Worm (Caenorhabditis elegans) whole organism, L2 larva: ENCODE data around the gene nhr-119.

Experiments used
- R02D3.7 ChIP-seq: fragments of 150-350 bp; optimal IDR thresholded peaks from 2 replicates; lab custom pipeline; 2014; ENCODE audit warnings: missing biosample characterization, missing genetic modification characterization
- ceh-16 ChIP-seq: fragments of 150-350 bp; optimal IDR thresholded peaks from 2 replicates; lab custom pipeline; 2014; ENCODE audit warnings: missing biosample characterization, missing genetic modification characterization
- egl-27 ChIP-seq: sonication (generic microtip); optimal IDR thresholded peaks from 3 replicates; lab custom pipeline; 2017; ENCODE audit warnings: missing biosample characterization, missing genetic modification reagents, missing genetic modification characterization
- elt-3 ChIP-seq: sonication (generic microtip); optimal IDR thresholded peaks from 2 replicates; lab custom pipeline; 2017; ENCODE audit warnings: missing biosample characterization, missing genetic modification characterization
- nhr-11 ChIP-seq: fragments of 150-350 bp; optimal IDR thresholded peaks from 2 replicates; lab custom pipeline; 2014; ENCODE audit warnings: missing biosample characterization, missing genetic modification characterization
- nhr-21 ChIP-seq: fragments of 150-350 bp; optimal IDR thresholded peaks from 2 replicates; lab custom pipeline; 2014; ENCODE audit warnings: missing biosample characterization, missing genetic modification characterization
- nhr-237 ChIP-seq: fragments of 150-350 bp; optimal IDR thresholded peaks from 2 replicates; lab custom pipeline; 2014; ENCODE audit warnings: missing biosample characterization, missing genetic modification characterization
- nhr-25 ChIP-seq: fragments of 150-350 bp; sonication (generic microtip); optimal IDR thresholded peaks from 3 replicates; lab custom pipeline; 2014; ENCODE audit warnings: missing biosample characterization, missing genetic modification characterization
- unc-55 ChIP-seq: fragments of 150-350 bp; sonication (generic microtip); optimal IDR thresholded peaks from 3 replicates; lab custom pipeline; 2014; ENCODE audit warnings: missing biosample characterization, missing genetic modification reagents, missing genetic modification characterization

DNA sequence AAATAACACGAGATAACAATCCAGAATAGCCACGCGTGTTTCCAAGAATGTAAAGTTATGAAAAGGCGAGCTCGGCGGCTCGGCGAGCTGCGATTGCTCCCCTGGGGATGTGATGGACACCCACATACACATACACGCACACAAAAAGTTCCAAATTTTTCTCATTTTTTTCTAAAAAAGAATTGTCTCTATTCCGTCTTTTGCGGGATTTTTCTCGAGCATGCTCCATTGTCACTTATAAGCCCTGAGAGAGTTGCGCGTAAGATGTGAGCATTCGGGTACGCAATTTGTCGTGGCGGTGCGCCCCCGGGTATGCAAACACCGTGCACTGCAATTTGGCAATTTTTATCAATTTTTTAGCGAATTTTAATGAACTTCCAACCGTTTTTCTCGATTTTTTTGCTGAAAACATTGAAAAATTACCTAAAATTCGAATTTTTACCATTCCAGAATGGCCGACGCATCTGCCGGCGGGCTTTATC is 13.3 kb downstream of the nhr-119 start, which contains the start of the genes F08D12.12 and srpa-72:
- TF ChIP-seq elt-3 (tag; lab: Kevin White, UChicago) (no peak), unc-55 (peak; percentile 57), egl-27 (no peak), nhr-25 (tag; lab: Kevin White, UChicago) (no peak), nhr-11 (tag; lab: Kevin White, UChicago) (no peak), ceh-16 (tag; lab: Kevin White, UChicago) (no peak), nhr-21 (no peak), R02D3.7 (no peak), nhr-237 (no peak)
